Fruit fly (Drosophila melanogaster): ENCODE results near the gene Uch-L5.

The Uch-L5 gene

dm6 chr3L:9441907-9442479, 34.8 kb downstream of the Uch-L5 start, which contains the start of the genes Bet3 and Nf-YA (continued):
- TF ChIP-seq stwl (tag; optimal IDR thresholded peaks at IDR 0.05) = peak; percentile 77
- no peak for TF ChIP-seq lov (optimal IDR thresholded peaks at IDR 0.05)
- 0 out of 3 replicates have a peak, but pooled peaks have one; percentile 24 for TF ChIP-seq lov (GFP tag; IDR thresholded peaks at IDR 0.05)
- peak; percentile 57; the same call in 1 of the 2 replicates for TF ChIP-seq CG11085 (GFP tag; IDR thresholded peaks at IDR 0.05)
- no peak for TF ChIP-seq Doc2 (GFP tag; IDR thresholded peaks at IDR 0.05)
- TF ChIP-seq CG2120 (GFP tag; optimal IDR thresholded peaks at IDR 0.05) = peak; percentile 63
- 0 out of 4 replicates have a peak, but pooled peaks have one; percentile 46 for TF ChIP-seq chinmo (GFP tag; IDR thresholded peaks at IDR 0.05; ENCODE audit: partially characterized antibody)
- TF ChIP-seq abd-A (tag; optimal IDR thresholded peaks at IDR 0.05) = no peak
- TF ChIP-seq ara (GFP tag; IDR thresholded peaks at IDR 0.05) = peak; percentile 55; the same call in 1 of the 2 replicates
- peak; percentile 52 for TF ChIP-seq CG17829 (tag; optimal IDR thresholded peaks at IDR 0.05)
- peak; percentile 71 for TF ChIP-seq CG12391 (tag; optimal IDR thresholded peaks at IDR 0.05)
- TF ChIP-seq Side (GFP tag; optimal IDR thresholded peaks at IDR 0.05) = peak; percentile 8
- TF ChIP-seq wor (GFP tag; IDR thresholded peaks at IDR 0.05) = no peak
- TF ChIP-seq Chrac-16 (GFP tag; optimal IDR thresholded peaks at IDR 0.05) = peak; percentile 32
- TF ChIP-seq gcm (GFP tag; optimal IDR thresholded peaks at IDR 0.05) = no peak
- TF ChIP-seq Hmr (GFP tag; optimal IDR thresholded peaks at IDR 0.05) = peak; percentile 42
- TF ChIP-seq CG1233 (GFP tag; optimal IDR thresholded peaks at IDR 0.05) = peak; percentile 27
- peak; percentile 41 for TF ChIP-seq sug (tag; optimal IDR thresholded peaks at IDR 0.05)
- TF ChIP-seq CG17912 (GFP tag; optimal IDR thresholded peaks at IDR 0.05) = peak; percentile 62
- peak; percentile 92 for TF ChIP-seq sens (GFP tag)
- peak; percentile 29 for TF ChIP-seq fd96Cb (tag; optimal IDR thresholded peaks at IDR 0.05)
- peak; percentile 73 for TF ChIP-seq CG3847 (GFP tag; IDR thresholded peaks at IDR 0.05)
- TF ChIP-seq BEAF-32 (GFP tag; optimal IDR thresholded peaks at IDR 0.05) = peak; percentile 90
- TF ChIP-seq CG10267 (tag; optimal IDR thresholded peaks at IDR 0.05) = peak; percentile 56
- peak; percentile 49; the same call in 1 of the 2 replicates for TF ChIP-seq CG14014 (GFP tag; IDR thresholded peaks at IDR 0.05)
- peak; percentile 3 for TF ChIP-seq CG3065 (GFP tag; optimal IDR thresholded peaks at IDR 0.05)
- TF ChIP-seq Hsf (GFP tag; optimal IDR thresholded peaks at IDR 0.05) = peak; percentile 60
- TF ChIP-seq CG7357 (GFP tag; IDR thresholded peaks at IDR 0.05) = no peak; the same call in 2 of the 3 replicates
- TF ChIP-seq Hr39 (optimal IDR thresholded peaks at IDR 0.05) = no peak
- TF ChIP-seq chm (GFP tag; IDR thresholded peaks at IDR 0.05) = peak; percentile 53; the same call in 1 of the 2 replicates
- no peak for TF ChIP-seq Stat92E (GFP tag; optimal IDR thresholded peaks at IDR 0.05)
- no peak for TF ChIP-seq CG6254 (GFP tag; optimal IDR thresholded peaks at IDR 0.05)
- peak; percentile 65 for TF ChIP-seq CG12659 (GFP tag; optimal IDR thresholded peaks at IDR 0.05)
- TF ChIP-seq grau (tag; optimal IDR thresholded peaks at IDR 0.05) = peak; percentile 34
- peak; percentile 29 for TF ChIP-seq CG18599 (GFP tag; optimal IDR thresholded peaks at IDR 0.05)
- TF ChIP-seq CG2129 (GFP tag; IDR thresholded peaks at IDR 0.05; ENCODE audit: partially characterized antibody) = peak; percentile 73
- peak; percentile 29 for TF ChIP-seq shn (GFP tag; optimal IDR thresholded peaks at IDR 0.05)
- no peak for TF ChIP-seq zf30C (GFP tag; optimal IDR thresholded peaks at IDR 0.05)
- peak; percentile 62; the same call in 1 of the 3 replicates for TF ChIP-seq mld (GFP tag; IDR thresholded peaks at IDR 0.05; ENCODE audit: partially characterized antibody)
- peak; percentile 16 to 57 for TF ChIP-seq Hr51 (GFP tag; optimal IDR thresholded peaks at IDR 0.05)
- TF ChIP-seq CG4617 (GFP tag; optimal IDR thresholded peaks at IDR 0.05; ENCODE audit: borderline replicate concordance) = peak; percentile 90
- TF ChIP-seq Sin3A (optimal IDR thresholded peaks at IDR 0.05) = peak; percentile 38
- peak; percentile 75 for TF ChIP-seq Sry-δ (GFP tag; optimal IDR thresholded peaks at IDR 0.05)
- peak; percentile 27 for TF ChIP-seq crc (GFP tag; optimal IDR thresholded peaks at IDR 0.05)
- TF ChIP-seq Eip74EF (GFP tag; optimal IDR thresholded peaks at IDR 0.05) = no peak
- TF ChIP-seq so (GFP tag; IDR thresholded peaks at IDR 0.05) = no peak
- TF ChIP-seq caup (GFP tag; optimal IDR thresholded peaks at IDR 0.05; ENCODE audit: severe bottlenecking) = peak; percentile 35
- peak; percentile 94 for TF ChIP-seq Med (GFP tag)
- peak; percentile 96 for TF ChIP-seq CG3995 (GFP tag; optimal IDR thresholded peaks at IDR 0.05)
